Worm (Caenorhabditis elegans): Measurements from ENCODE around the gene Y46G5A.15.

Gene Y46G5A.15

DNA sequence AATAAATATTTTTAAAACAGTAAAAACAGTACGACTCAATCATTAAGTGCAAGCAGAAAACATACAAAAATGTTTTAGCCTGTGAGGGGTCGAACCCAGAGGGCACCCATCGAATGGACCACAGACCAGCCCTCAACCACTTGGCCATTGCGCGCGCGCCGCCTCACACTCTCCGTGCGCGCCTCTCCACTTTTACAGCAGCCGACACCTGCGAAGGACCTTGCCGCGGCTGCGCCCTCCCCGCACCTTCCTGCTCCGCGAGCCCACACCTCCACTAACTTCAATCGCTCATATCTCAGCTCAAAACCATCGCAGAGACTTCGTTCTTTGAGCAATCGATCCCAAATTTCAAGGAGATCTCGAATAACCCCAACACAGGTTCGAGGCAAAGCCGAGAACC lies 6.8 kb downstream of the Y46G5A.15 start:
- TF ChIP-seq mab-9 (GFP tag; IDR thresholded peaks at IDR 0.05) (0 out of 2 replicates have a peak, but pooled peaks have one; percentile 37), C04F5.9 (tag; optimal IDR thresholded peaks at IDR 0.05) (peak; percentile 27), swsn-7 (tag; optimal IDR thresholded peaks at IDR 0.05) (peak; percentile 81), unc-86 (tag; optimal IDR thresholded peaks at IDR 0.05) (peak; percentile 70), tbx-2 (tag; optimal IDR thresholded peaks at IDR 0.05) (peak; percentile 69), ceh-82 (tag; optimal IDR thresholded peaks at IDR 0.05) (peak; percentile 46 to 72 (median 56)), ztf-11 (tag; optimal IDR thresholded peaks at IDR 0.05) (peak in 1 of 2 experiments; percentile 44), nhr-85 (tag) (peak; percentile 64), ceh-88 (GFP tag; IDR thresholded peaks at IDR 0.05) (peak; percentile 54; the same call in 1 of the 2 replicates), nhr-47 (tag; optimal IDR thresholded peaks at IDR 0.05) (peak; percentile 84), nhr-90 (tag; optimal IDR thresholded peaks at IDR 0.05; ENCODE audit: poor library complexity) (peak; percentile 70), efl-1 (optimal IDR thresholded peaks at IDR 0.05) (peak; percentile 29 to 56), efl-1 (GFP tag; optimal IDR thresholded peaks at IDR 0.05 in 1 of 2) (peak; percentile 29 to 95), rnt-1 (tag; optimal IDR thresholded peaks at IDR 0.05) (peak; percentile 92), snpc-4 (tag; optimal IDR thresholded peaks at IDR 0.05) (peak; percentile 97), snu-23 (GFP tag; optimal IDR thresholded peaks at IDR 0.05) (peak; percentile 80), ceh-8 (GFP tag; optimal IDR thresholded peaks at IDR 0.05) (peak; percentile 81), isw-1 (GFP tag; IDR thresholded peaks at IDR 0.05) (peak; percentile 16; the same call in 1 of the 2 replicates), skn-1 (tag; optimal IDR thresholded peaks at IDR 0.05) (peak; percentile 35), xbp-1 (tag; optimal IDR thresholded peaks at IDR 0.05) (peak; percentile 58), nhr-20 (tag; optimal IDR thresholded peaks at IDR 0.05) (peak; percentile 71), nhr-19 (GFP tag; conservative IDR thresholded peaks at IDR 0.05) (peak; percentile 86), lin-15B (tag; optimal IDR thresholded peaks at IDR 0.05) (peak; percentile 59), dpl-1 (GFP tag; optimal IDR thresholded peaks at IDR 0.05) (peak in 2 of 3 experiments; percentile 19 to 36), nhr-71 (tag; optimal IDR thresholded peaks at IDR 0.05) (peak; percentile 86), lin-13 (GFP tag; optimal IDR thresholded peaks at IDR 0.05) (peak; percentile 98), lsy-2 (tag; optimal IDR thresholded peaks at IDR 0.05) (peak; percentile 8 to 63), lin-35 (GFP tag; optimal IDR thresholded peaks at IDR 0.05) (peak; percentile 37 to 48), grh-1 (GFP tag; IDR thresholded peaks at IDR 0.05) (peak; percentile 57), dsc-1 (tag; optimal IDR thresholded peaks at IDR 0.05) (peak; percentile 66), unc-98 (GFP tag; IDR thresholded peaks at IDR 0.05) (0 out of 2 replicates have a peak, but pooled peaks have one; percentile 29), lin-14 (GFP tag; optimal IDR thresholded peaks at IDR 0.05) (peak; percentile 68), egl-13 (tag; optimal IDR thresholded peaks at IDR 0.05) (peak; percentile 25)

DNA sequence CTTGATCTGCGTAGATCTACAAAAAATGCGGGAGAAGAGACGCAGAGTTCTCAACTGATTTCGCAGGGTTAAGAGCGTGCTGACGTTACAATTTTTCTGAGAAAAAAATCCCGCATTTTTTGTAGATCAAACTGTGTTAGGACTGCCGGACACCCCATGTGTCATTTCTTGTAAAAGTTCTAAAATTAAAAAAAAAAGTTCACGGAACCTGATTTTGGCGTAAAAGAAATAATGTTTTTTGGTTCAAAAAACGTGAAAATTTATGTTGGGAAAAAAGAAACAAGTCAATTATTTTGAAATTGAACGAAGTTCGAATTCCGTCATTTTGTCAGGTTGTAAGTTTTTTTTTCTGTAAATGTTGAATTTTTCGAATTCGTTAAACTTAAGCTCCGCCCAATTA lies 8.8 kb downstream of the Y46G5A.15 start, which contains the start of gene Y46G5A.34:
Y46G5A.34 (plus strand) TSS at position 301 of the 400 bp plus-strand sequence.
- TF ChIP-seq lir-3 (tag; optimal IDR thresholded peaks at IDR 0.05; ENCODE audit: poor library complexity) (no peak), nhr-76 (tag; optimal IDR thresholded peaks at IDR 0.05) (no peak), C16A3.4 (tag; optimal IDR thresholded peaks at IDR 0.05) (no peak), jun-1 (tag; optimal IDR thresholded peaks at IDR 0.05) (no peak), C04F5.9 (tag; optimal IDR thresholded peaks at IDR 0.05) (no peak)

DNA sequence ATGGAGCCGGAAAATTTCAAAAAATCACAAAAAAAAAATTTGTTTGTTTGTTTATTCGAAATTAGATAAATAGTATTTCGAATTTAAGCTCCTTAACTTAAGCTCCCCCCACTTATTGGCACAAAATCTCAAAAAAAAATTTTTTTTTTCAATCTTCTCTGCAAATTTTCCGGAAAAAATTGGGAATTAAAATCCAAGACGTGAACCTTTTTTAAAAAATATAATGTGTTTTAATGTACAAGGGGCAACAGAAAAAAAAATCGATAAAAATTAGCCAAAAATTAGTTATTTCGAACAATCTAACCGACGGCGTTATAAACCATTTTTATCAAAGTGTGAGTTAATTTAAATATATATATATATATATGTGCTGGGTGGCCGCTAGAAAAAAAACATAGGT lies 10.8 kb downstream of the Y46G5A.15 start, which contains the start of gene Y46G5A.14:
Y46G5A.14 (plus strand) TSS at position 301 of the 400 bp plus-strand sequence.
- TF ChIP-seq Y116A8C.19 (tag; optimal IDR thresholded peaks at IDR 0.05; ENCODE audit: borderline replicate concordance) = no peak
- no peak for TF ChIP-seq fos-1 (tag; optimal IDR thresholded peaks at IDR 0.05)
- no peak for TF ChIP-seq elt-2 (tag; optimal IDR thresholded peaks at IDR 0.05)
- TF ChIP-seq nhr-20 (tag; optimal IDR thresholded peaks at IDR 0.05) = no peak
- TF ChIP-seq tlp-1 (tag; optimal IDR thresholded peaks at IDR 0.05) = no peak
- TF ChIP-seq ceh-90 (tag; optimal IDR thresholded peaks at IDR 0.05) = no peak
